Worm (Caenorhabditis elegans) whole organism, L2 larva: ENCODE measurements around the gene F29A7.6.

Source experiments
- ama-1 ChIP-seq: fragments of 150-350 bp; optimal IDR thresholded peaks from 2 replicates; lab custom pipeline; 2018; ENCODE audit warnings: inconsistent platforms
- mab-5 ChIP-seq: fragments of 150-350 bp; optimal IDR thresholded peaks from 2 replicates; lab custom pipeline; 2014; ENCODE audit warnings: missing biosample characterization, missing genetic modification characterization
- nhr-12 ChIP-seq: fragments of 150-350 bp; optimal IDR thresholded peaks from 2 replicates; lab custom pipeline; 2014; ENCODE audit warnings: missing biosample characterization, missing genetic modification characterization
- nhr-77 ChIP-seq: fragments of 150-350 bp; optimal IDR thresholded peaks from 2 replicates; lab custom pipeline; 2014; ENCODE audit warnings: missing biosample characterization, missing genetic modification characterization
- zag-1 ChIP-seq: fragments of 150-350 bp; optimal IDR thresholded peaks from 2 replicates; lab custom pipeline; 2014; ENCODE audit warnings: missing biosample characterization, missing genetic modification characterization

DNA sequence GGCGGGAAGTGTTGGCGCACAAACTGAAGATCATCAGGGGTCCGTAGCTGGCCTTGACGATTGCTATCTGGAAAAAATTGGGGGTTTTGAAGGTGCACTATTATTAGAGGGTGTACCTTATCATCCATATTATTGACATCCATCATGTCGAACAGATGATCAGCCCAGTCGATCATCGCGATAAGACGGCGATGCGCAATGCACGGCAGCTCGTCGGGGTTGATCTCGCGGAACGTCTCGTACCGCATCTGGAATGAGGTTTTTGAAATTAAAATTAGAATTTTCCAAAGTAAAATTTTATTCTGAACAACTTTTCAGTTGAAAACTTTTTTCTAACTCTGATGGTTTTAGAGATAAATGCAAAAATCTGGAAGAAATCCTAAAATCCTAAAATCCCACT is 45.5 kb upstream of the F29A7.6 start:
- TF ChIP-seq nhr-12 (tag; lab: Kevin White, UChicago) (no peak), ama-1 (no peak), mab-5 (tag; lab: Kevin White, UChicago) (no peak), nhr-77 (tag; lab: Kevin White, UChicago) (no peak), zag-1 (tag; lab: Kevin White, UChicago) (no peak)
